Fruit fly (Drosophila melanogaster): ENCODE measurements around the gene CG3176.

dm6 chrX:499589-500041 is 18.0 kb downstream of the CG3176 start:
- peak; percentile 90 for TF ChIP-seq fkh (GFP tag; optimal IDR thresholded peaks at IDR 0.05)
- peak; percentile 78 for TF ChIP-seq CG8119 (GFP tag; IDR thresholded peaks at IDR 0.05)
- TF ChIP-seq CG10669 (GFP tag; optimal IDR thresholded peaks at IDR 0.05): peak; percentile 74
- TF ChIP-seq Gug (GFP tag; IDR thresholded peaks at IDR 0.05): peak; percentile 59; the same call in 1 of the 2 replicates
- peak; percentile 70 for TF ChIP-seq dsx (GFP tag; optimal IDR thresholded peaks at IDR 0.05; ENCODE audit: poor library complexity, severe bottlenecking)
- peak; percentile 79 for TF ChIP-seq topi (GFP tag; optimal IDR thresholded peaks at IDR 0.05)
- TF ChIP-seq CG6808 (GFP tag; optimal IDR thresholded peaks at IDR 0.05): peak; percentile 71
- no peak for TF ChIP-seq Sox102F (GFP tag; optimal IDR thresholded peaks at IDR 0.05)
